Worm (Caenorhabditis elegans) whole organism, late embryonic: ENCODE data around the gene F21A3.3.

ENCODE experiments used
- C08G9.2 ChIP-seq: sonication (generic microtip); optimal IDR thresholded peaks from 2 replicates; lab custom pipeline; 2016; ENCODE audit warnings: mild to moderate bottlenecking, missing genetic modification characterization, moderate library complexity, missing compliant biosample characterization
- C38D4.7 ChIP-seq: fragments of 200-800 bp; sonication (Bioruptor generic); optimal IDR thresholded peaks from 2 replicates; lab custom pipeline; 2018; ENCODE audit warnings: mild to moderate bottlenecking, missing genetic modification characterization, moderate library complexity, missing compliant biosample characterization
- F13H6.1 ChIP-seq: sonication (generic microtip); optimal IDR thresholded peaks from 2 replicates; lab custom pipeline; 2016; ENCODE audit warnings: missing genetic modification characterization, missing compliant biosample characterization
- K02D7.2 ChIP-seq: sonication (generic microtip); optimal IDR thresholded peaks from 2 replicates; lab custom pipeline; 2017; ENCODE audit warnings: mild to moderate bottlenecking, missing genetic modification characterization, missing compliant biosample characterization
- K09A11.1 ChIP-seq: sonication (generic microtip); optimal IDR thresholded peaks from 2 replicates; lab custom pipeline; 2017; ENCODE audit warnings: antibody characterized with exemption, mild to moderate bottlenecking, missing genetic modification characterization, missing compliant biosample characterization; ENCODE audit not compliant: insufficient read depth
- T23F11.4 ChIP-seq: fragments of 200-800 bp; sonication (Bioruptor generic); optimal IDR thresholded peaks from 2 replicates; lab custom pipeline; 2018; ENCODE audit warnings: mild to moderate bottlenecking, missing genetic modification characterization, missing compliant biosample characterization
- ama-1 ChIP-seq: fragments of 150-350 bp; optimal IDR thresholded peaks from 2 replicates; lab custom pipeline; 2014
- ceh-2 ChIP-seq: sonication (generic microtip); optimal IDR thresholded peaks from 2 replicates; lab custom pipeline; 2016; ENCODE audit warnings: missing genotype, missing genetic modification characterization, missing compliant biosample characterization
- ceh-22 ChIP-seq: sonication (generic microtip); optimal IDR thresholded peaks from 2 replicates; lab custom pipeline; 2017; ENCODE audit warnings: missing biosample characterization, missing genetic modification characterization
- ceh-30 ChIP-seq: fragments of 150-350 bp; optimal IDR thresholded peaks from 2 replicates; lab custom pipeline; 2014; ENCODE audit warnings: missing biosample characterization, missing genetic modification characterization
- ceh-31 ChIP-seq: sonication (generic microtip); optimal IDR thresholded peaks from 2 replicates; lab custom pipeline; 2016; ENCODE audit warnings: missing genetic modification characterization, missing compliant biosample characterization
- ceh-45 ChIP-seq: fragments of 200-800 bp; sonication (Bioruptor generic); IDR thresholded peaks from 2 replicates; pipeline ENCODE4 v1.3.6; 2022; ENCODE audit warnings: missing genetic modification reagents, missing genetic modification characterization, missing compliant biosample characterization
- ceh-6 ChIP-seq: fragments of 200-800 bp; sonication (Bioruptor generic); optimal IDR thresholded peaks from 2 replicates; lab custom pipeline; 2018; ENCODE audit warnings: mild to moderate bottlenecking, missing genetic modification characterization, missing compliant biosample characterization
- ceh-9 ChIP-seq: sonication (generic microtip); optimal IDR thresholded peaks from 2 replicates; lab custom pipeline; 2016; ENCODE audit warnings: mild to moderate bottlenecking, missing genetic modification characterization, inconsistent platforms, missing compliant biosample characterization
- che-1 ChIP-seq: sonication (generic microtip); optimal IDR thresholded peaks from 2 replicates; lab custom pipeline; 2016; ENCODE audit warnings: mild to moderate bottlenecking, missing genetic modification characterization, missing compliant biosample characterization
- dmd-4 ChIP-seq: sonication (generic microtip); optimal IDR thresholded peaks from 2 replicates; lab custom pipeline; 2016; ENCODE audit warnings: borderline replicate concordance, missing genetic modification characterization, missing compliant biosample characterization
- elt-2 ChIP-seq: sonication (generic microtip); optimal IDR thresholded peaks from 2 replicates; lab custom pipeline; 2016; ENCODE audit warnings: missing genetic modification reagents, missing genetic modification characterization, missing compliant biosample characterization
- elt-4 ChIP-seq: sonication (generic microtip); optimal IDR thresholded peaks from 2 replicates; lab custom pipeline; 2016; ENCODE audit warnings: missing genetic modification characterization, missing compliant biosample characterization
- ets-4 ChIP-seq: sonication (generic microtip); optimal IDR thresholded peaks from 2 replicates; lab custom pipeline; 2016; ENCODE audit warnings: missing genetic modification characterization, missing compliant biosample characterization
- eyg-1 ChIP-seq: sonication (generic microtip); optimal IDR thresholded peaks from 2 replicates; lab custom pipeline; 2016; ENCODE audit warnings: missing genotype, missing genetic modification characterization, missing compliant biosample characterization
- fax-1 ChIP-seq: sonication (generic microtip); optimal IDR thresholded peaks from 2 replicates; lab custom pipeline; 2016; ENCODE audit warnings: missing genotype, missing genetic modification characterization, missing compliant biosample characterization
- fkh-10 ChIP-seq: fragments of 150-350 bp; optimal IDR thresholded peaks from 2 replicates; lab custom pipeline; 2014; ENCODE audit warnings: missing biosample characterization, missing genetic modification reagents, missing genetic modification characterization
- gmeb-2 ChIP-seq: sonication (generic microtip); optimal IDR thresholded peaks from 2 replicates; lab custom pipeline; 2016; ENCODE audit warnings: missing genetic modification characterization, inconsistent platforms, missing compliant biosample characterization
- hlh-13 ChIP-seq: fragments of 200-800 bp; sonication (Bioruptor generic); optimal IDR thresholded peaks from 2 replicates; lab custom pipeline; 2018; ENCODE audit warnings: mild to moderate bottlenecking, missing genetic modification characterization, missing compliant biosample characterization
- hlh-6 ChIP-seq: sonication (generic microtip); optimal IDR thresholded peaks from 2 replicates; lab custom pipeline; 2016; ENCODE audit warnings: missing genotype, missing genetic modification characterization, missing compliant biosample characterization
- lin-11 ChIP-seq: fragments of 200-800 bp; sonication (Bioruptor generic); optimal IDR thresholded peaks from 2 replicates; lab custom pipeline; 2018; ENCODE audit warnings: mild to moderate bottlenecking, missing genetic modification characterization, missing compliant biosample characterization
- nfya-1 ChIP-seq: sonication (generic microtip); optimal IDR thresholded peaks from 2 replicates; lab custom pipeline; 2017; ENCODE audit warnings: missing genetic modification characterization, mild to moderate bottlenecking, missing compliant biosample characterization, antibody characterized with exemption, moderate library complexity
- npax-4 ChIP-seq: sonication (generic microtip); optimal IDR thresholded peaks from 2 replicates; lab custom pipeline; 2016; ENCODE audit warnings: missing genetic modification characterization, missing compliant biosample characterization
- pag-3 ChIP-seq: sonication (generic microtip); optimal IDR thresholded peaks from 2 replicates; lab custom pipeline; 2016; ENCODE audit warnings: missing compliant biosample characterization, missing genetic modification characterization, borderline replicate concordance
- pax-1 ChIP-seq: fragments of 150-350 bp; optimal IDR thresholded peaks from 2 replicates; lab custom pipeline; 2014; ENCODE audit warnings: missing biosample characterization, missing genetic modification characterization
- pha-4 ChIP-seq: fragments of 150-350 bp; optimal IDR thresholded peaks from 2 replicates; lab custom pipeline; 2018; ENCODE audit warnings: missing biosample characterization, missing genetic modification reagents, missing genetic modification characterization
- pqm-1 ChIP-seq: sonication (generic microtip); optimal IDR thresholded peaks from 2 replicates; lab custom pipeline; 2016; ENCODE audit warnings: missing genetic modification characterization, missing compliant biosample characterization
- pros-1 ChIP-seq: fragments of 150-350 bp; optimal IDR thresholded peaks from 2 replicates; lab custom pipeline; 2014; ENCODE audit warnings: missing biosample characterization, missing genetic modification reagents, missing genetic modification characterization
- ref-2 ChIP-seq: sonication (generic microtip); optimal IDR thresholded peaks from 2 replicates; lab custom pipeline; 2016; ENCODE audit warnings: missing genetic modification characterization, missing compliant biosample characterization
- rnt-1 ChIP-seq: sonication (generic microtip); optimal IDR thresholded peaks from 2 replicates; lab custom pipeline; 2016; ENCODE audit warnings: missing genetic modification characterization, missing compliant biosample characterization
- sox-2 ChIP-seq: fragments of 200-800 bp; sonication (Bioruptor generic); IDR thresholded peaks from 2 replicates; pipeline ENCODE4 v1.3.6; 2022; ENCODE audit warnings: missing genetic modification reagents, missing genetic modification characterization, missing compliant biosample characterization
- sox-4 ChIP-seq: sonication (generic microtip); optimal IDR thresholded peaks from 2 replicates; lab custom pipeline; 2017; ENCODE audit warnings: mild to moderate bottlenecking, missing genetic modification characterization, inconsistent platforms, missing compliant biosample characterization
- syd-9 ChIP-seq: sonication (generic microtip); optimal IDR thresholded peaks from 2 replicates; lab custom pipeline; 2016; ENCODE audit warnings: mild to moderate bottlenecking, missing genetic modification characterization, moderate library complexity, missing compliant biosample characterization
- unc-86 ChIP-seq: sonication (generic microtip); optimal IDR thresholded peaks from 2 replicates; lab custom pipeline; 2016; ENCODE audit warnings: missing genetic modification characterization, missing compliant biosample characterization
- zip-5 ChIP-seq: sonication (generic microtip); optimal IDR thresholded peaks from 2 replicates; lab custom pipeline; 2016; ENCODE audit warnings: missing genetic modification characterization, missing compliant biosample characterization

Gene F21A3.3

DNA sequence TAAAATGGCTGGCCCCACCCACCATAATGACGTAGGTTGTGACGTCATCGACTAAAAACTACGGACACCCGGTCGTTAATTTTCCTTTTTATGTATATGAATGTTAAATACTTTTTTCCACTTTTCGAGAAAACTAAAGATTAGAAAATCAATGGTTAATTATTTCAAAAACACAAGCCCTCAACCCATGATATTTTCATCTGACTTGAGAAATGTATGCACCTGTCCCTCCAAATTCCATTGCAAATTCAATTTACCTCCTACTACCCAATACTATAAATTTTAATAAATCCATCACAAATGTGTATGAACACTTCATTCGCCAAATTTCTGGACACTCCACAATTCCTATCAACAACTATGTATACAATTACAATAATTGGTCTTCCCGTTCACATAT lies 11.6 kb downstream of the F21A3.3 start, which contains the start of gene srh-276:
Gene srh-276 (plus strand): TSS at position 301 of the 400 bp plus-strand sequence.
- TF ChIP-seq fax-1 (tag; lab: Kevin White, UChicago) (no peak), T23F11.4 (GFP tag; lab: Kevin White, UChicago) (no peak), ama-1 (lab: Kevin White, UChicago) (no peak), rnt-1 (tag; lab: Kevin White, UChicago) (no peak), fkh-10 (GFP tag; lab: Kevin White, UChicago) (no peak), pax-1 (tag; lab: Kevin White, UChicago) (no peak), ceh-31 (tag; lab: Kevin White, UChicago) (no peak), eyg-1 (tag; lab: Kevin White, UChicago) (no peak), nfya-1 (tag; lab: Kevin White, UChicago) (no peak), ceh-30 (tag; lab: Kevin White, UChicago) (no peak), ets-4 (tag; lab: Kevin White, UChicago) (no peak)
- TF ChIP-seq, all 69 proteins: peak for 0

DNA sequence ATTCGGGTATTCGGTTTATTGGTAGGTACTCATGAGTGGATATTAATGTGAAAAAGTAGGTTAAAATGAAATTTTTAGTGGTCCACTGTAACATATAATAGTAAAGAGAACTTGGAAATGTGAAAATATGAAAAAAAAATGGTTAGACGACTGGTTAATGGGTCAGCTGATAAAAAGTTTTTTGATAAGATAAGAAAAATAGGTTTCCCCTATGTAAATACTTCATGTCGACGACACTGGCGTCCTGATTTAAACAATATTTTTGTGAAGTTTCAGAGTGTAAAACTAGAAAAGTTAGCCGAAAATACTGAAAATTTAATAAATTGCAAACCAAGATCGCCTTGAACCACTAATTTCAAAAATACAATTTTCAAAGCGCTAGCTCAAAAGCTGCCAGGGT lies 15.6 kb downstream of the F21A3.3 start, which contains the start of gene F21A3.11:
Gene F21A3.11 (minus strand): TSS at position 117 of the 400 bp plus-strand sequence.
- TF ChIP-seq gmeb-2: no peak
- no peak for TF ChIP-seq ama-1 (lab: Kevin White, UChicago)
- peak; percentile 69 for TF ChIP-seq elt-2 (tag; lab: Kevin White, UChicago)
- TF ChIP-seq pag-3: no peak
- no peak for TF ChIP-seq syd-9 (tag; lab: Kevin White, UChicago)

ce11 chrV:15533864-15534263 lies 16.4 kb downstream of the F21A3.3 start, which contains the start of gene F21A3.2:
TSS of gene F21A3.2 (minus strand) at chrV:15533964.
- TF ChIP-seq fkh-10 (GFP tag; lab: Kevin White, UChicago) (no peak), npax-4 (tag; lab: Kevin White, UChicago) (no peak), ceh-22 (tag; lab: Kevin White, UChicago) (no peak), pqm-1 (tag; lab: Kevin White, UChicago) (no peak), dmd-4 (tag; lab: Kevin White, UChicago) (no peak), sox-4 (tag; lab: Kevin White, UChicago) (no peak), pha-4 (tag; lab: Kevin White, UChicago) (no peak)

DNA sequence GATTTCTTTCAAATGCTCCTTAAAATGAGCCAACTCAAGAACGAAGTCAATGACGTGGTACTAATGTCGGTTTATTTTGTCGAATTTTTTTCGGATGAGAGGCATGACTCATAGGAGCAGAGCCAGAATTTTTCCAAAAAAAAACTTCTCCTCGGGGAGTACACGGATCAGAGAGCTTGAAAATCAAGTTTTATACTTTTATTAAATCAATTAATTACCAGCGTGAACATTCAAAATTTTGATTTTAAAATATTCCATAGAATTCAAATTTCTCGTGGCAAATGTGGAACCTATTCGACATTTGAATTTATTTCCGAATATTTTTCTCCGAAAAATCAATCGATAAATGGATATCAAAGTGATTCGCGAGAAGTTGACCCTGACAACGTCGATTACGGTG lies 18.8 kb downstream of the F21A3.3 start, which contains the start of gene F21A3.4:
Gene F21A3.4 (plus strand): TSS at position 301 of the 400 bp plus-strand sequence.
- no peak for TF ChIP-seq eyg-1 (tag; lab: Kevin White, UChicago)
- no peak for TF ChIP-seq F13H6.1 (tag; lab: Kevin White, UChicago)
- TF ChIP-seq ceh-45 (GFP tag; lab: Robert Waterston, UW): no peak
- TF ChIP-seq hlh-13 (GFP tag; lab: Kevin White, UChicago): no peak
- no peak for TF ChIP-seq elt-2 (tag; lab: Kevin White, UChicago)
- TF ChIP-seq unc-86 (tag; lab: Kevin White, UChicago): no peak
- TF ChIP-seq gmeb-2: no peak
- no peak for TF ChIP-seq sox-2 (GFP tag; lab: Robert Waterston, UW)
- TF ChIP-seq pros-1 (tag; lab: Kevin White, UChicago): no peak
- TF ChIP-seq ceh-9 (tag; lab: Kevin White, UChicago): no peak
- no peak for TF ChIP-seq K09A11.1 (tag; lab: Kevin White, UChicago)
- TF ChIP-seq rnt-1 (tag; lab: Kevin White, UChicago): no peak
- no peak for TF ChIP-seq che-1 (tag; lab: Kevin White, UChicago)
- no peak for TF ChIP-seq sox-4 (tag; lab: Kevin White, UChicago)
- TF ChIP-seq K02D7.2 (tag; lab: Kevin White, UChicago): no peak
- TF ChIP-seq hlh-6 (tag; lab: Kevin White, UChicago): no peak
- TF ChIP-seq, all 69 proteins: peak for 0

DNA sequence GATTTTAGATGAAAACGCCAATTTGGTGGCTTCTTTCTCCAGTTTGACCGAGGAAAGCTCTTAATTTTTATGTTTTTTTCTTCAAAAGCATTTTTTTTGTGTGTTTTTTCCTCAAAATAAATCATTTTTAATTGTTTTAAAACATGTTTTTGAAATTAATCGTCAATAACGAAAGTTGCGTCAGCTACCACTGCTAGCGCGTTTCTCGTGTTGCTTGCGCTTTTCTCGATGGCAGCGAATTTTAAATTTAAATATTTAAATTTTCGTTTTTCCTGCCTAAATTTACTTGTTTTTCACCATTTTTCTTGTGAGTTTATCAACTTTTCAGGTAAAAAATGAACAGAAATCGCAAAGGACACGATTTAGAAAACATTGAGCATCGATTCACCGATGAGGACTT lies 20.4 kb downstream of the F21A3.3 start, which contains the start of gene prde-1:
Gene prde-1 (plus strand): TSS at position 322 of the 400 bp plus-strand sequence.
- TF ChIP-seq pha-4 (tag; lab: Kevin White, UChicago): no peak
- no peak for TF ChIP-seq ref-2 (tag; lab: Kevin White, UChicago)
- no peak for TF ChIP-seq eyg-1 (tag; lab: Kevin White, UChicago)
- no peak for TF ChIP-seq lin-11 (tag; lab: Kevin White, UChicago)
- no peak for TF ChIP-seq ceh-45 (GFP tag; lab: Robert Waterston, UW)
- no peak for TF ChIP-seq elt-4 (tag; lab: Kevin White, UChicago)
- TF ChIP-seq ceh-6 (GFP tag; lab: Kevin White, UChicago): no peak
- TF ChIP-seq C08G9.2 (tag; lab: Kevin White, UChicago): no peak
- TF ChIP-seq ceh-2 (tag; lab: Kevin White, UChicago): no peak
- no peak for TF ChIP-seq zip-5 (tag; lab: Kevin White, UChicago)
- TF ChIP-seq T23F11.4 (GFP tag; lab: Kevin White, UChicago): no peak
- TF ChIP-seq C38D4.7: no peak
- TF ChIP-seq fax-1 (tag; lab: Kevin White, UChicago): no peak
